Fruit fly (Drosophila melanogaster) S2 (cell line): Measurements from ENCODE around the gene CG4611.

ENCODE experiments used
- CG8478 ChIP-seq: fragments of >200 bp; optimal IDR thresholded peaks from 2 replicates; lab custom pipeline; 2018
- CTCF ChIP-seq, 2 experiments: fragments of >200 bp; optimal IDR thresholded peaks; 2 replicates each; lab custom pipeline; 2018

- no peak for TF ChIP-seq CTCF (optimal IDR thresholded peaks at IDR 0.05; lab: Kevin White, UChicago)
- no peak for TF ChIP-seq CG8478 (lab: Kevin White, UChicago)
Measured at dm6 chr3L:5182255-5182993, 46.2 kb downstream of the CG4611 start.
